Worm (Caenorhabditis elegans) whole organism, L2 larva: Measurements from ENCODE around the gene K06A9.2.

Experiments used
- R02D3.7 ChIP-seq: fragments of 150-350 bp; optimal IDR thresholded peaks from 2 replicates; lab custom pipeline; 2014; ENCODE audit warnings: missing biosample characterization, missing genetic modification characterization
- Y55F3AM.14 ChIP-seq: fragments of 200-800 bp; sonication (Bioruptor generic); optimal IDR thresholded peaks from 2 replicates; lab custom pipeline; 2018; ENCODE audit warnings: mild to moderate bottlenecking, missing genetic modification characterization, missing compliant biosample characterization
- ZK546.5 ChIP-seq: sonication (generic microtip); optimal IDR thresholded peaks from 2 replicates; lab custom pipeline; 2017; ENCODE audit warnings: missing biosample characterization, missing genetic modification characterization
- alr-1 ChIP-seq: fragments of 150-350 bp; optimal IDR thresholded peaks from 2 replicates; lab custom pipeline; 2014; ENCODE audit warnings: missing biosample characterization, missing genetic modification characterization
- aly-2 ChIP-seq: fragments of 150-350 bp; optimal IDR thresholded peaks from 2 replicates; lab custom pipeline; 2014; ENCODE audit warnings: missing biosample characterization, missing genetic modification characterization
- ama-1 ChIP-seq: fragments of 150-350 bp; optimal IDR thresholded peaks from 2 replicates; lab custom pipeline; 2018; ENCODE audit warnings: inconsistent platforms
- blmp-1 ChIP-seq: sonication (generic microtip); optimal IDR thresholded peaks from 2 replicates; lab custom pipeline; 2017; ENCODE audit warnings: missing genetic modification characterization, mild to moderate bottlenecking, missing compliant biosample characterization, antibody characterized with exemption, moderate library complexity; ENCODE audit not compliant: insufficient read depth
- ceh-16 ChIP-seq: fragments of 150-350 bp; optimal IDR thresholded peaks from 2 replicates; lab custom pipeline; 2014; ENCODE audit warnings: missing biosample characterization, missing genetic modification characterization
- ceh-82 ChIP-seq: fragments of 150-350 bp; optimal IDR thresholded peaks from 2 replicates; lab custom pipeline; 2014; ENCODE audit warnings: missing biosample characterization, missing genetic modification characterization
- dmd-4 ChIP-seq: sonication (generic microtip); optimal IDR thresholded peaks from 2 replicates; lab custom pipeline; 2017; ENCODE audit warnings: missing biosample characterization, missing genetic modification characterization
- egl-27 ChIP-seq: sonication (generic microtip); optimal IDR thresholded peaks from 3 replicates; lab custom pipeline; 2017; ENCODE audit warnings: missing biosample characterization, missing genetic modification reagents, missing genetic modification characterization
- elt-1 ChIP-seq: fragments of 150-350 bp; optimal IDR thresholded peaks from 2 replicates; lab custom pipeline; 2014; ENCODE audit warnings: missing biosample characterization, missing genetic modification characterization
- elt-3 ChIP-seq: sonication (generic microtip); optimal IDR thresholded peaks from 2 replicates; lab custom pipeline; 2017; ENCODE audit warnings: missing biosample characterization, missing genetic modification characterization
- fos-1 ChIP-seq: fragments of 150-350 bp; optimal IDR thresholded peaks from 2 replicates; lab custom pipeline; 2014; ENCODE audit warnings: missing biosample characterization, missing genetic modification characterization
- gmeb-1 ChIP-seq: fragments of 150-350 bp; optimal IDR thresholded peaks from 2 replicates; lab custom pipeline; 2014; ENCODE audit warnings: missing biosample characterization, missing genetic modification characterization
- lin-11 ChIP-seq: fragments of 150-350 bp; sonication (generic microtip); optimal IDR thresholded peaks from 2 replicates; lab custom pipeline; 2014; ENCODE audit warnings: missing biosample characterization, missing genetic modification characterization, inconsistent platforms, mixed read lengths
- lin-13 ChIP-seq: fragments of 150-350 bp; optimal IDR thresholded peaks from 2 replicates; lab custom pipeline; 2014; ENCODE audit warnings: missing biosample characterization, missing genetic modification reagents, missing genetic modification characterization
- lsy-2 ChIP-seq, 2 experiments: fragments of 150-350 bp in 1 of 2; sonication (generic microtip) in 1 of 2; optimal IDR thresholded peaks; 2 replicates each; lab custom pipeline; 2014 to 2017; ENCODE audit warnings: missing biosample characterization in 2 of 2, missing genetic modification characterization in 2 of 2
- mab-5 ChIP-seq: fragments of 150-350 bp; optimal IDR thresholded peaks from 2 replicates; lab custom pipeline; 2014; ENCODE audit warnings: missing biosample characterization, missing genetic modification characterization
- mbf-1 ChIP-seq: sonication (generic microtip); optimal IDR thresholded peaks from 2 replicates; lab custom pipeline; 2017; ENCODE audit warnings: missing biosample characterization, missing genetic modification characterization
- mdl-1 ChIP-seq, 2 experiments: fragments of 150-350 bp in 1 of 2; sonication (generic microtip) in 1 of 2; optimal IDR thresholded peaks; 2 replicates each; lab custom pipeline; 2017; ENCODE audit warnings: missing biosample characterization in 2 of 2, missing genetic modification characterization in 2 of 2
- nhr-11 ChIP-seq: fragments of 150-350 bp; optimal IDR thresholded peaks from 2 replicates; lab custom pipeline; 2014; ENCODE audit warnings: missing biosample characterization, missing genetic modification characterization
- nhr-12 ChIP-seq: fragments of 150-350 bp; optimal IDR thresholded peaks from 2 replicates; lab custom pipeline; 2014; ENCODE audit warnings: missing biosample characterization, missing genetic modification characterization
- nhr-21 ChIP-seq: fragments of 150-350 bp; optimal IDR thresholded peaks from 2 replicates; lab custom pipeline; 2014; ENCODE audit warnings: missing biosample characterization, missing genetic modification characterization
- nhr-237 ChIP-seq: fragments of 150-350 bp; optimal IDR thresholded peaks from 2 replicates; lab custom pipeline; 2014; ENCODE audit warnings: missing biosample characterization, missing genetic modification characterization
- nhr-6 ChIP-seq: fragments of 150-350 bp; optimal IDR thresholded peaks from 2 replicates; lab custom pipeline; 2014; ENCODE audit warnings: missing biosample characterization, missing genetic modification characterization
- nhr-77 ChIP-seq: fragments of 150-350 bp; optimal IDR thresholded peaks from 2 replicates; lab custom pipeline; 2014; ENCODE audit warnings: missing biosample characterization, missing genetic modification characterization
- peb-1 ChIP-seq: fragments of 150-350 bp; optimal IDR thresholded peaks from 2 replicates; lab custom pipeline; 2014; ENCODE audit warnings: missing biosample characterization, missing genetic modification characterization
- sma-3 ChIP-seq: sonication (generic microtip); optimal IDR thresholded peaks from 2 replicates; lab custom pipeline; 2016; ENCODE audit warnings: missing genetic modification reagents, missing genetic modification characterization, missing compliant biosample characterization
- snpc-4 ChIP-seq: fragments of 150-350 bp; optimal IDR thresholded peaks from 2 replicates; lab custom pipeline; 2014; ENCODE audit warnings: missing biosample characterization, missing genetic modification characterization
- unc-39 ChIP-seq: fragments of 150-350 bp; optimal IDR thresholded peaks from 2 replicates; lab custom pipeline; 2014; ENCODE audit warnings: missing biosample characterization, missing genetic modification characterization
- unc-55 ChIP-seq: fragments of 150-350 bp; sonication (generic microtip); optimal IDR thresholded peaks from 3 replicates; lab custom pipeline; 2014; ENCODE audit warnings: missing biosample characterization, missing genetic modification reagents, missing genetic modification characterization
- unc-62 ChIP-seq: fragments of 150-350 bp; optimal IDR thresholded peaks from 2 replicates; lab custom pipeline; 2014; ENCODE audit warnings: missing biosample characterization, missing genetic modification reagents, missing genetic modification characterization
- zag-1 ChIP-seq: fragments of 150-350 bp; optimal IDR thresholded peaks from 2 replicates; lab custom pipeline; 2014; ENCODE audit warnings: missing biosample characterization, missing genetic modification characterization
- ztf-4 ChIP-seq: fragments of 150-350 bp; optimal IDR thresholded peaks from 2 replicates; lab custom pipeline; 2014; ENCODE audit warnings: missing biosample characterization, missing genetic modification characterization

The K06A9.2 gene

ce11 chrX:1512307-1512706 is 23.9 kb upstream of the K06A9.2 start:
- TF ChIP-seq elt-1 (tag; lab: Kevin White, UChicago) (no peak), fos-1 (no peak), unc-62 (GFP tag; lab: Kevin White, UChicago) (no peak), nhr-6 (no peak), ztf-4 (tag; lab: Kevin White, UChicago) (no peak), nhr-12 (no peak), nhr-237 (no peak), lin-11 (no peak), lsy-2 (tag; optimal IDR thresholded peaks at IDR 0.05; lab: Kevin White, UChicago) (no peak), R02D3.7 (tag; lab: Kevin White, UChicago) (no peak), gmeb-1 (tag; lab: Kevin White, UChicago) (no peak), unc-39 (no peak), peb-1 (no peak), lin-13 (no peak), aly-2 (tag; lab: Kevin White, UChicago) (no peak), ceh-16 (tag; lab: Kevin White, UChicago) (no peak), alr-1 (tag; lab: Kevin White, UChicago) (no peak)

DNA sequence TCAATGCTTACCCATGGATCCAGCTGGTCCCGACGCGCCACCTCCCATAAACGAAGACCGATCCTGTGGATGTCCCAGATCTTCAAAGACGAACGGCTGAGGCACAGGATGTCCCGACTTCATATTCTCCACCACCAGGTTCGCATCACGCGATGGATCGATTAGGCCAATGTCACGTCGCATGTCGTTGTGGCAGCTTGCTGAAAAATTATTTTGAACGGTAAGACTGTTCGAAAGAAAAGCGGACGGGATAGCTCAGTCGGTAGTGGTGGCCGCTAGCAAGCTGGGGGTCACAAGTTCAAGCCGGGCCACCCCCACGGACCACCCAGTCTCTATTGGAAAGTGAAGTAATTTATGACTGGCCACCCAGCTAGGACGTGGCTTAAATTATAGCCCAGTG is 23.0 kb upstream of the K06A9.2 start:
- TF ChIP-seq aly-2 (tag; lab: Kevin White, UChicago) (no peak), peb-1 (no peak), Y55F3AM.14 (GFP tag; lab: Kevin White, UChicago) (no peak), dmd-4 (tag; lab: Kevin White, UChicago) (no peak), nhr-21 (tag; lab: Kevin White, UChicago) (no peak), mdl-1 (tag; optimal IDR thresholded peaks at IDR 0.05; lab: Kevin White, UChicago) (no peak), blmp-1 (no peak), elt-3 (tag; lab: Kevin White, UChicago) (no peak), nhr-77 (tag; lab: Kevin White, UChicago) (no peak), ceh-82 (tag; lab: Kevin White, UChicago) (no peak), ama-1 (lab: Kevin White, UChicago) (no peak), zag-1 (no peak)
- TF ChIP-seq, all 48 proteins: peak for 0

- TF ChIP-seq snpc-4 (tag; lab: Kevin White, UChicago) (peak; percentile 54), sma-3 (GFP tag; lab: Kevin White, UChicago) (no peak)
- TF ChIP-seq, all 48 proteins: peak for 1
Observed at ce11 chrX:1516574-1516973, 19.6 kb upstream of the K06A9.2 start.

ce11 chrX:1517519-1517918 is 18.6 kb upstream of the K06A9.2 start:
- TF ChIP-seq lin-13 = no peak
- no peak for TF ChIP-seq lin-11
- TF ChIP-seq lsy-2 (tag; optimal IDR thresholded peaks at IDR 0.05; lab: Kevin White, UChicago) = no peak
- no peak for TF ChIP-seq gmeb-1 (tag; lab: Kevin White, UChicago)
- no peak for TF ChIP-seq sma-3 (GFP tag; lab: Kevin White, UChicago)
- no peak for TF ChIP-seq nhr-237
- TF ChIP-seq snpc-4 (tag; lab: Kevin White, UChicago) = no peak
- TF ChIP-seq zag-1 = no peak
- no peak for TF ChIP-seq unc-55 (GFP tag; lab: Kevin White, UChicago)
- no peak for TF ChIP-seq nhr-21 (tag; lab: Kevin White, UChicago)
- TF ChIP-seq nhr-12 = no peak
- no peak for TF ChIP-seq unc-62 (GFP tag; lab: Kevin White, UChicago)
- no peak for TF ChIP-seq ZK546.5 (tag; lab: Kevin White, UChicago)
- TF ChIP-seq mdl-1 (tag; optimal IDR thresholded peaks at IDR 0.05; lab: Kevin White, UChicago) = no peak
- TF ChIP-seq Y55F3AM.14 (GFP tag; lab: Kevin White, UChicago) = no peak
- no peak for TF ChIP-seq nhr-6
- TF ChIP-seq mbf-1 (tag; lab: Kevin White, UChicago) = no peak
- no peak for TF ChIP-seq nhr-11
- no peak for TF ChIP-seq nhr-77 (tag; lab: Kevin White, UChicago)
- TF ChIP-seq, all 48 proteins: peak for 0

DNA sequence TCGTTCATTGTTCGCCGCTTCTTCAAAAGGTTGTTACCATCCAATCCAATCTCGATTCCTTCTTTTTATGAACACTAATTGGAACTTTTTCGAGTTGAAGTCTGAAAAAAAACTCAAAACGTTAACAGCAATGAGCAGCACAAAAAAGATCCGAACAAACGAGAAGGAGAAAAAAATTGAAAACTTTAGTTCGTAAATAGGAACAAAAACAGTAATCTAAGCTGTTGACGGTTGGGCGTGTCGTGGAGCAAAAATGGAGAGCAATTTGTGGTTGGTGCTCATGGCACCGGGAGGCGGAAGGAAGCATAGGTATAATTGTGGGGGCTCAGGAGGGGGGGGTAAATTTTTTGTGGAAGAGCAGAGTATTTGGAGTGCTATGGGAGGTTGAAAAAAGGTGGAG is 14.8 kb upstream of the K06A9.2 start, which contains the start of gene toca-1:
TSS of gene toca-1 (minus strand) at position 101 of the 400 bp plus-strand sequence.
- TF ChIP-seq mbf-1 (tag; lab: Kevin White, UChicago) (no peak), egl-27 (tag; lab: Kevin White, UChicago) (no peak), elt-3 (tag; lab: Kevin White, UChicago) (no peak), mab-5 (tag; lab: Kevin White, UChicago) (no peak), unc-39 (no peak), nhr-237 (no peak)
- TF ChIP-seq, all 48 proteins: peak for 0
